Worm (Caenorhabditis elegans) whole organism, L2 larva: ENCODE results near the gene Y57A10A.13.

ENCODE experiments used
- aly-2 ChIP-seq: fragments of 150-350 bp; optimal IDR thresholded peaks from 2 replicates; lab custom pipeline; 2014; ENCODE audit warnings: missing biosample characterization, missing genetic modification characterization
- ama-1 ChIP-seq: fragments of 150-350 bp; optimal IDR thresholded peaks from 2 replicates; lab custom pipeline; 2018; ENCODE audit warnings: inconsistent platforms
- blmp-1 ChIP-seq: sonication (generic microtip); optimal IDR thresholded peaks from 2 replicates; lab custom pipeline; 2017; ENCODE audit warnings: missing genetic modification characterization, mild to moderate bottlenecking, missing compliant biosample characterization, antibody characterized with exemption, moderate library complexity; ENCODE audit not compliant: insufficient read depth
- ceh-82 ChIP-seq: fragments of 150-350 bp; optimal IDR thresholded peaks from 2 replicates; lab custom pipeline; 2014; ENCODE audit warnings: missing biosample characterization, missing genetic modification characterization
- dmd-4 ChIP-seq: sonication (generic microtip); optimal IDR thresholded peaks from 2 replicates; lab custom pipeline; 2017; ENCODE audit warnings: missing biosample characterization, missing genetic modification characterization
- fos-1 ChIP-seq: fragments of 150-350 bp; optimal IDR thresholded peaks from 2 replicates; lab custom pipeline; 2014; ENCODE audit warnings: missing biosample characterization, missing genetic modification characterization
- lin-13 ChIP-seq: fragments of 150-350 bp; optimal IDR thresholded peaks from 2 replicates; lab custom pipeline; 2014; ENCODE audit warnings: missing biosample characterization, missing genetic modification reagents, missing genetic modification characterization
- lsy-2 ChIP-seq, 2 experiments: fragments of 150-350 bp in 1 of 2; sonication (generic microtip) in 1 of 2; optimal IDR thresholded peaks; 2 replicates each; lab custom pipeline; 2014 to 2017; ENCODE audit warnings: missing biosample characterization in 2 of 2, missing genetic modification characterization in 2 of 2
- mdl-1 ChIP-seq, 2 experiments: fragments of 150-350 bp in 1 of 2; sonication (generic microtip) in 1 of 2; optimal IDR thresholded peaks; 2 replicates each; lab custom pipeline; 2017; ENCODE audit warnings: missing biosample characterization in 2 of 2, missing genetic modification characterization in 2 of 2
- nhr-11 ChIP-seq: fragments of 150-350 bp; optimal IDR thresholded peaks from 2 replicates; lab custom pipeline; 2014; ENCODE audit warnings: missing biosample characterization, missing genetic modification characterization
- nhr-237 ChIP-seq: fragments of 150-350 bp; optimal IDR thresholded peaks from 2 replicates; lab custom pipeline; 2014; ENCODE audit warnings: missing biosample characterization, missing genetic modification characterization
- nhr-25 ChIP-seq: fragments of 150-350 bp; sonication (generic microtip); optimal IDR thresholded peaks from 3 replicates; lab custom pipeline; 2014; ENCODE audit warnings: missing biosample characterization, missing genetic modification characterization
- snpc-4 ChIP-seq: fragments of 150-350 bp; optimal IDR thresholded peaks from 2 replicates; lab custom pipeline; 2014; ENCODE audit warnings: missing biosample characterization, missing genetic modification characterization
- unc-62 ChIP-seq: fragments of 150-350 bp; optimal IDR thresholded peaks from 2 replicates; lab custom pipeline; 2014; ENCODE audit warnings: missing biosample characterization, missing genetic modification reagents, missing genetic modification characterization

- TF ChIP-seq ama-1 (no peak), blmp-1 (tag; lab: Kevin White, UChicago) (no peak), nhr-25 (tag; lab: Kevin White, UChicago) (no peak), nhr-11 (no peak), snpc-4 (tag; lab: Kevin White, UChicago) (no peak), dmd-4 (no peak), unc-62 (no peak), nhr-237 (tag; lab: Kevin White, UChicago) (no peak), lsy-2 (tag; optimal IDR thresholded peaks at IDR 0.05; lab: Kevin White, UChicago) (no peak), lin-13 (GFP tag; lab: Kevin White, UChicago) (no peak), aly-2 (tag; lab: Kevin White, UChicago) (no peak), ceh-82 (no peak), mdl-1 (tag; optimal IDR thresholded peaks at IDR 0.05; lab: Kevin White, UChicago) (no peak), fos-1 (tag; lab: Kevin White, UChicago) (no peak)
Observed at ce11 chrII:12147331-12147730, 37.4 kb downstream of the Y57A10A.13 start, which contains the start of gene Y57A10A.2.
